Worm (Caenorhabditis elegans) whole organism, L4/young adult: ENCODE results near the gene fubl-3.

ENCODE experiments used
- W03F9.2 ChIP-seq: fragments of 150-350 bp; optimal IDR thresholded peaks from 2 replicates; lab custom pipeline; 2014; ENCODE audit warnings: missing biosample characterization, missing genetic modification characterization
- him-1 ChIP-seq: sonication (generic microtip); optimal IDR thresholded peaks from 2 replicates; lab custom pipeline; 2016; ENCODE audit warnings: missing genotype, missing genetic modification reagents, missing genetic modification characterization, missing compliant biosample characterization

DNA sequence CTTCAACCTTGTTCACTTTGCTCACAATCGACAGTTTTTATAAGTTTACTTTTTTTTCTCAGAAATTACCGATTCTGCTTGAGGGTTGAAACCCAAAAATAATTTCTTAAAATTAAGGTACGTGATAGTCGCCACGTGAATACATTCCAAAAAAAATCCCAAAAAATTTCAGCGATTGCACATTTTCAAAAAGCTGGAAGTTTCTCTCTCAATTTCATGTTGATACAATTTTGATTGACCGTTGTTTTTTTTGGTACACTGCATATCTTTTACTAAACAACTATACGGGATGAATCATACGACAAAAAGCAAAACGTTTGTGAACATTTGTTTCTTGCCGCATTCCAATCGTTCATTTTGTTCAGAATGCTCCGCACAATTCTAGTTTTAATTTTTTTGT is 4.1 kb downstream of the fubl-3 start, which contains the start of gene C36E6.8:
- TF ChIP-seq W03F9.2 (tag; lab: Kevin White, UChicago), result no peak
- no peak for TF ChIP-seq him-1 (tag; lab: Kevin White, UChicago)
